Worm (Caenorhabditis elegans) whole organism, late embryonic: Measurements from ENCODE around the gene C14C11.7.

Source experiments
- C08G9.2 ChIP-seq: sonication (generic microtip); optimal IDR thresholded peaks from 2 replicates; lab custom pipeline; 2016; ENCODE audit warnings: mild to moderate bottlenecking, missing genetic modification characterization, moderate library complexity, missing compliant biosample characterization
- ama-1 ChIP-seq: fragments of 150-350 bp; optimal IDR thresholded peaks from 2 replicates; lab custom pipeline; 2014
- ceh-18 ChIP-seq: sonication (generic microtip); optimal IDR thresholded peaks from 2 replicates; lab custom pipeline; 2016; ENCODE audit warnings: missing genetic modification characterization, missing compliant biosample characterization
- ceh-9 ChIP-seq: sonication (generic microtip); optimal IDR thresholded peaks from 2 replicates; lab custom pipeline; 2016; ENCODE audit warnings: mild to moderate bottlenecking, missing genetic modification characterization, inconsistent platforms, missing compliant biosample characterization
- hlh-30 ChIP-seq: sonication (generic microtip); optimal IDR thresholded peaks from 2 replicates; lab custom pipeline; 2017; ENCODE audit warnings: antibody characterized with exemption, missing genetic modification characterization, missing compliant biosample characterization; ENCODE audit not compliant: insufficient read depth
- lin-11 ChIP-seq: fragments of 200-800 bp; sonication (Bioruptor generic); optimal IDR thresholded peaks from 2 replicates; lab custom pipeline; 2018; ENCODE audit warnings: mild to moderate bottlenecking, missing genetic modification characterization, missing compliant biosample characterization
- madf-2 ChIP-seq: sonication (generic microtip); optimal IDR thresholded peaks from 2 replicates; lab custom pipeline; 2017; ENCODE audit warnings: missing genetic modification characterization, missing compliant biosample characterization
- nhr-11 ChIP-seq: fragments of 150-350 bp; optimal IDR thresholded peaks from 2 replicates; lab custom pipeline; 2014; ENCODE audit warnings: missing biosample characterization, missing genetic modification characterization
- pha-4 ChIP-seq: fragments of 150-350 bp; optimal IDR thresholded peaks from 2 replicates; lab custom pipeline; 2018; ENCODE audit warnings: missing biosample characterization, missing genetic modification reagents, missing genetic modification characterization
- sdc-2 ChIP-seq: sonication (generic microtip); optimal IDR thresholded peaks from 2 replicates; lab custom pipeline; 2016; ENCODE audit warnings: missing genotype, missing genetic modification characterization, missing compliant biosample characterization
- syd-9 ChIP-seq: sonication (generic microtip); optimal IDR thresholded peaks from 2 replicates; lab custom pipeline; 2016; ENCODE audit warnings: mild to moderate bottlenecking, missing genetic modification characterization, moderate library complexity, missing compliant biosample characterization
- tbx-2 ChIP-seq: sonication (generic microtip); optimal IDR thresholded peaks from 2 replicates; lab custom pipeline; 2016; ENCODE audit warnings: missing genetic modification characterization, missing compliant biosample characterization
- unc-55 ChIP-seq: sonication (generic microtip); optimal IDR thresholded peaks from 2 replicates; lab custom pipeline; 2017; ENCODE audit warnings: missing biosample characterization, missing genetic modification reagents, missing genetic modification characterization
- ztf-16 ChIP-seq: sonication (generic microtip); optimal IDR thresholded peaks from 2 replicates; lab custom pipeline; 2017; ENCODE audit warnings: missing genetic modification characterization, missing compliant biosample characterization

ce11 chrV:5634445-5634844, 31.4 kb downstream of the C14C11.7 start:
- TF ChIP-seq ceh-18 (tag; lab: Kevin White, UChicago) (no peak), ztf-16 (tag; lab: Kevin White, UChicago) (no peak), ama-1 (lab: Kevin White, UChicago) (no peak), ceh-9 (tag; lab: Kevin White, UChicago) (no peak), lin-11 (tag; lab: Kevin White, UChicago) (no peak), madf-2 (tag; lab: Kevin White, UChicago) (no peak), C08G9.2 (tag; lab: Kevin White, UChicago) (no peak), sdc-2 (tag; lab: Kevin White, UChicago) (no peak), hlh-30 (no peak), pha-4 (tag; lab: Kevin White, UChicago) (no peak), tbx-2 (tag; lab: Kevin White, UChicago) (no peak), nhr-11 (no peak), syd-9 (tag; lab: Kevin White, UChicago) (no peak), unc-55 (GFP tag; lab: Kevin White, UChicago) (no peak)
